Fruit fly (Drosophila melanogaster) whole organism, prepupa: ENCODE data around the gene vex.

Experiments
- Blimp-1 ChIP-seq: fragments of 200-800 bp; sonication (Bioruptor generic); optimal IDR thresholded peaks from 3 replicates; lab custom pipeline; 2017; ENCODE audit warnings: missing biosample characterization, missing genetic modification characterization, mild to moderate bottlenecking, moderate library complexity, missing genetic modification reagents
- CG10669 ChIP-seq: fragments of 200-800 bp; sonication (Bioruptor generic); optimal IDR thresholded peaks from 3 replicates; lab custom pipeline; 2018; ENCODE audit warnings: missing biosample characterization, mild to moderate bottlenecking, missing genetic modification characterization, moderate library complexity
- CG11294 ChIP-seq: fragments of 200-800 bp; sonication (Bioruptor generic); IDR thresholded peaks from 2 replicates; pipeline ENCODE4 v1.3.6; 2022; ENCODE audit warnings: missing biosample characterization, missing genetic modification characterization
- CG11762 ChIP-seq: fragments of 200-800 bp; sonication (Bioruptor generic); optimal IDR thresholded peaks from 3 replicates; lab custom pipeline; 2016; ENCODE audit warnings: missing biosample characterization, missing genetic modification characterization; ENCODE audit not compliant: insufficient read depth
- CG11902 ChIP-seq: fragments of 200-800 bp; sonication (Bioruptor generic); optimal IDR thresholded peaks from 3 replicates; lab custom pipeline; 2016; ENCODE audit warnings: missing biosample characterization, missing genetic modification characterization
- CG15336 ChIP-seq: fragments of 200-800 bp; sonication (Bioruptor generic); IDR thresholded peaks from 2 replicates; pipeline ENCODE4 v1.3.6; 2022; ENCODE audit warnings: missing biosample characterization, missing genetic modification characterization
- CG1621 ChIP-seq: fragments of 200-800 bp; sonication (Bioruptor generic); optimal IDR thresholded peaks from 3 replicates; lab custom pipeline; 2018; ENCODE audit warnings: missing biosample characterization, mild to moderate bottlenecking, missing genetic modification characterization
- CG16779 ChIP-seq: fragments of 200-800 bp; sonication (Bioruptor generic); optimal IDR thresholded peaks from 3 replicates; lab custom pipeline; 2017; ENCODE audit warnings: missing biosample characterization, mild to moderate bottlenecking, missing genetic modification characterization
- CG3032 ChIP-seq: fragments of 200-800 bp; optimal IDR thresholded peaks from 2 replicates; lab custom pipeline; 2019; ENCODE audit warnings: missing biosample characterization, mild to moderate bottlenecking, missing genetic modification characterization, moderate library complexity
- CG31627 ChIP-seq: fragments of 200-800 bp; sonication (Bioruptor generic); optimal IDR thresholded peaks from 3 replicates; lab custom pipeline; 2016; ENCODE audit warnings: missing biosample characterization, missing genetic modification characterization
- CG32006 ChIP-seq: fragments of 200-800 bp; sonication (Bioruptor generic); optimal IDR thresholded peaks from 3 replicates; lab custom pipeline; 2017; ENCODE audit warnings: missing biosample characterization, mild to moderate bottlenecking, missing genetic modification characterization
- CG34406 ChIP-seq: fragments of 200-800 bp; sonication (Bioruptor generic); optimal IDR thresholded peaks from 3 replicates; lab custom pipeline; 2016; ENCODE audit warnings: missing biosample characterization, missing genetic modification characterization
- CG3919 ChIP-seq: fragments of 200-800 bp; sonication (Bioruptor generic); optimal IDR thresholded peaks from 3 replicates; lab custom pipeline; 2016; ENCODE audit warnings: missing biosample characterization, missing genetic modification characterization
- CG4318 ChIP-seq: fragments of 200-800 bp; sonication (Bioruptor generic); optimal IDR thresholded peaks from 3 replicates; lab custom pipeline; 2017; ENCODE audit warnings: missing biosample characterization, mild to moderate bottlenecking, missing genetic modification characterization
- CG6163 ChIP-seq: fragments of 200-800 bp; sonication (Bioruptor generic); IDR thresholded peaks from 3 replicates; pipeline ENCODE4 v1.3.6; 2022; ENCODE audit warnings: missing biosample characterization, missing genetic modification characterization
- CG6276 ChIP-seq: fragments of 200-800 bp; sonication (Bioruptor generic); optimal IDR thresholded peaks from 2 replicates; lab custom pipeline; 2017; ENCODE audit warnings: missing biosample characterization, mild to moderate bottlenecking, missing genetic modification characterization
- CG6792 ChIP-seq: fragments of 200-800 bp; sonication (Bioruptor generic); optimal IDR thresholded peaks from 3 replicates; lab custom pipeline; 2016; ENCODE audit warnings: missing biosample characterization, missing genetic modification characterization
- CG6854 ChIP-seq: fragments of 200-800 bp; sonication (Bioruptor generic); optimal IDR thresholded peaks from 2 replicates; lab custom pipeline; 2017; ENCODE audit warnings: missing biosample characterization, mild to moderate bottlenecking, missing genetic modification characterization
- CG7368 ChIP-seq: fragments of 200-800 bp; sonication (Bioruptor generic); optimal IDR thresholded peaks from 3 replicates; lab custom pipeline; 2016; ENCODE audit warnings: missing biosample characterization, missing genetic modification characterization
- CG8119 ChIP-seq: fragments of 200-800 bp; sonication (Bioruptor generic); IDR thresholded peaks from 3 replicates; pipeline ENCODE4 v1.3.6; 2022; ENCODE audit warnings: missing biosample characterization, missing genetic modification characterization
- CG9139 ChIP-seq: fragments of 200-800 bp; sonication (Bioruptor generic); optimal IDR thresholded peaks from 3 replicates; lab custom pipeline; 2017; ENCODE audit warnings: missing biosample characterization, mild to moderate bottlenecking, missing genetic modification characterization
- Eip75B ChIP-seq: fragments of 200-800 bp; sonication (Bioruptor generic); optimal IDR thresholded peaks from 3 replicates; lab custom pipeline; 2016; ENCODE audit warnings: missing biosample characterization, missing genetic modification characterization
- Eip78C ChIP-seq: fragments of 200-800 bp; sonication (Bioruptor generic); peaks from one replicate; lab custom pipeline; 2016; ENCODE audit warnings: missing biosample characterization, missing genetic modification characterization
- Eip93F ChIP-seq: fragments of 200-800 bp; sonication (Bioruptor generic); optimal IDR thresholded peaks from 2 replicates; lab custom pipeline; 2016; ENCODE audit warnings: missing biosample characterization, mild to moderate bottlenecking, missing genetic modification characterization
- Ets21C ChIP-seq: fragments of 200-800 bp; sonication (Bioruptor generic); optimal IDR thresholded peaks from 3 replicates; lab custom pipeline; 2016; ENCODE audit warnings: missing biosample characterization, missing genetic modification characterization
- Ets96B ChIP-seq: fragments of 200-800 bp; optimal IDR thresholded peaks from 2 replicates; lab custom pipeline; 2019; ENCODE audit warnings: missing biosample characterization, mild to moderate bottlenecking, missing genetic modification characterization, moderate library complexity
- Gug ChIP-seq: fragments of 200-800 bp; sonication (Bioruptor generic); IDR thresholded peaks from 2 replicates; pipeline ENCODE4 v1.3.6; 2022; ENCODE audit warnings: missing biosample characterization, missing genetic modification characterization
- Hr38 ChIP-seq: sonication (Bioruptor generic); optimal IDR thresholded peaks from 2 replicates; lab custom pipeline; 2016; ENCODE audit warnings: missing biosample characterization, missing genetic modification characterization
- Hr39 ChIP-seq: fragments of 200-800 bp; sonication (Bioruptor generic); optimal IDR thresholded peaks from 2 replicates; lab custom pipeline; 2016; ENCODE audit warnings: missing biosample characterization, missing genetic modification characterization
- Hr4 ChIP-seq: fragments of 200-800 bp; sonication (Bioruptor generic); optimal IDR thresholded peaks from 3 replicates; lab custom pipeline; 2016; ENCODE audit warnings: missing biosample characterization, missing genetic modification characterization
- Met ChIP-seq: fragments of 200-800 bp; sonication (Bioruptor generic); optimal IDR thresholded peaks from 3 replicates; lab custom pipeline; 2016; ENCODE audit warnings: missing biosample characterization, missing genetic modification characterization
- OdsH ChIP-seq: fragments of 200-800 bp; sonication (Bioruptor generic); optimal IDR thresholded peaks from 3 replicates; lab custom pipeline; 2016; ENCODE audit warnings: missing biosample characterization, missing genetic modification characterization
- Smox ChIP-seq: fragments of 200-800 bp; sonication (Bioruptor generic); optimal IDR thresholded peaks from 3 replicates; lab custom pipeline; 2016; ENCODE audit warnings: missing biosample characterization, missing genetic modification characterization
- Sox102F ChIP-seq: fragments of 200-800 bp; sonication (Bioruptor generic); optimal IDR thresholded peaks from 2 replicates; lab custom pipeline; 2016; ENCODE audit warnings: missing biosample characterization, mild to moderate bottlenecking, missing genetic modification characterization
- Sox14 ChIP-seq: fragments of 200-800 bp; sonication (Bioruptor generic); optimal IDR thresholded peaks from 3 replicates; lab custom pipeline; 2016; ENCODE audit warnings: missing biosample characterization, missing genetic modification characterization
- Sox15 ChIP-seq: fragments of 200-800 bp; sonication (Bioruptor generic); optimal IDR thresholded peaks from 3 replicates; lab custom pipeline; 2016; ENCODE audit warnings: missing biosample characterization, missing genetic modification characterization
- achi ChIP-seq: fragments of 200-800 bp; sonication (Bioruptor generic); optimal IDR thresholded peaks from 3 replicates; lab custom pipeline; 2016; ENCODE audit warnings: missing biosample characterization, missing genetic modification characterization
- acj6 ChIP-seq: fragments of 200-800 bp; sonication (Bioruptor generic); optimal IDR thresholded peaks from 3 replicates; lab custom pipeline; 2016; ENCODE audit warnings: missing biosample characterization, missing genetic modification characterization
- cyc ChIP-seq: fragments of 200-800 bp; sonication (Bioruptor generic); optimal IDR thresholded peaks from 3 replicates; lab custom pipeline; 2016; ENCODE audit warnings: missing biosample characterization, missing genetic modification characterization
- dac ChIP-seq: fragments of 200-800 bp; sonication (Bioruptor generic); optimal IDR thresholded peaks from 2 replicates; lab custom pipeline; 2017; ENCODE audit warnings: missing biosample characterization, mild to moderate bottlenecking, missing genetic modification characterization
- dsx ChIP-seq: fragments of 200-800 bp; optimal IDR thresholded peaks from 3 replicates; lab custom pipeline; 2019; ENCODE audit warnings: missing biosample characterization, mild to moderate bottlenecking, missing genetic modification characterization, moderate library complexity; ENCODE audit not compliant: poor library complexity, severe bottlenecking
- esn ChIP-seq: fragments of 200-800 bp; sonication (Bioruptor generic); optimal IDR thresholded peaks from 2 replicates; lab custom pipeline; 2016; ENCODE audit warnings: missing biosample characterization, mild to moderate bottlenecking, missing genetic modification characterization, moderate library complexity
- fd59A ChIP-seq: fragments of 200-800 bp; sonication (Bioruptor generic); optimal IDR thresholded peaks from 2 replicates; lab custom pipeline; 2017; ENCODE audit warnings: missing biosample characterization, mild to moderate bottlenecking, missing genetic modification characterization, missing genetic modification reagents
- fd85E ChIP-seq: fragments of 200-800 bp; sonication (Bioruptor generic); optimal IDR thresholded peaks from 3 replicates; lab custom pipeline; 2016; ENCODE audit warnings: missing biosample characterization, missing genetic modification characterization
- fkh ChIP-seq: fragments of 200-800 bp; sonication (Bioruptor generic); optimal IDR thresholded peaks from 3 replicates; lab custom pipeline; 2017; ENCODE audit warnings: missing biosample characterization, mild to moderate bottlenecking, missing genetic modification characterization, moderate library complexity
- lz ChIP-seq: fragments of 200-800 bp; sonication (Bioruptor generic); optimal IDR thresholded peaks from 3 replicates; lab custom pipeline; 2016; ENCODE audit warnings: missing biosample characterization, missing genetic modification characterization
- net ChIP-seq: fragments of 200-800 bp; sonication (Bioruptor generic); optimal IDR thresholded peaks from 3 replicates; lab custom pipeline; 2016; ENCODE audit warnings: missing biosample characterization, missing genetic modification characterization
- pdm3 ChIP-seq: fragments of 200-800 bp; sonication (Bioruptor generic); optimal IDR thresholded peaks from 3 replicates; lab custom pipeline; 2016; ENCODE audit warnings: missing biosample characterization, missing genetic modification characterization
- spab ChIP-seq: fragments of 200-800 bp; sonication (Bioruptor generic); optimal IDR thresholded peaks from 2 replicates; lab custom pipeline; 2017; ENCODE audit warnings: missing biosample characterization, mild to moderate bottlenecking, missing genetic modification characterization, missing genetic modification reagents
- ss ChIP-seq, 2 experiments: fragments of 200-800 bp; sonication (Bioruptor generic); optimal IDR thresholded peaks; 2 replicates in 1 of 2; 3 replicates in 1 of 2; lab custom pipeline; 2017 to 2018; ENCODE audit warnings: mild to moderate bottlenecking in 2 of 2, missing biosample characterization in 2 of 2, missing genetic modification characterization in 2 of 2, moderate library complexity in 1 of 2
- svp ChIP-seq: fragments of 200-800 bp; sonication (Bioruptor generic); peaks from one replicate; lab custom pipeline; 2016; ENCODE audit warnings: missing biosample characterization, missing genetic modification characterization
- topi ChIP-seq: fragments of 200-800 bp; sonication (Bioruptor generic); optimal IDR thresholded peaks from 3 replicates; lab custom pipeline; 2016; ENCODE audit warnings: missing biosample characterization, missing genetic modification characterization
- vri ChIP-seq: fragments of 200-800 bp; sonication (Bioruptor generic); optimal IDR thresholded peaks from 3 replicates; lab custom pipeline; 2016; ENCODE audit warnings: missing biosample characterization, mild to moderate bottlenecking, missing genetic modification characterization

vex gene

DNA sequence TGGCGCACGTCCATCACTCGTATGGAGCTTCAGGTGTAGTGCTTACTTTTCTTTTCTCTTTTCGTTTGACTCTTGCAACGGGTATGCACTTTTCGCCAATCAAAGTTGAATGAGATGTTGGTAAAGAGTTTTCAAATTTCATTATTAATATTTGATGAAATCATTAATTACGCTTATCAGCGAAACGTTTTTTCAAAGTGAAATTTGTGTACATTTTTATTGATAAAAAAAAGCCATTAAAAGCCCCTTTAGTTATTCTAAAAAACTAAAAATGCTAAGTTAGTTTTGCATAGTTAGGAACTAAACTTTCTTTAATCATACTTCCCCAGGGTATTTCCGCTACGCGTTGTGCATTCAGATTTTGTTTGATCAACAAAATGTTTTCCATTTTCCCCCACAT is 86.5 kb downstream of the vex start:
- TF ChIP-seq svp: no peak
- no peak for TF ChIP-seq Blimp-1 (GFP tag; lab: Kevin White, UChicago)
- TF ChIP-seq CG6792 (GFP tag; lab: Kevin White, UChicago): no peak
- TF ChIP-seq Smox (GFP tag; lab: Kevin White, UChicago): no peak
- TF ChIP-seq acj6 (GFP tag; lab: Kevin White, UChicago): no peak
- TF ChIP-seq CG10669 (GFP tag; lab: Kevin White, UChicago): no peak
- TF ChIP-seq Sox14 (GFP tag; lab: Kevin White, UChicago): no peak
- peak; percentile 66 for TF ChIP-seq CG6276 (GFP tag; lab: Kevin White, UChicago)
- TF ChIP-seq fd85E (GFP tag; lab: Kevin White, UChicago): no peak
- TF ChIP-seq OdsH (GFP tag; lab: Kevin White, UChicago): no peak
- TF ChIP-seq CG6854 (GFP tag; lab: Kevin White, UChicago): no peak
- TF ChIP-seq CG11294 (GFP tag; lab: Robert Waterston, UW): no peak
- TF ChIP-seq Gug (GFP tag; lab: Robert Waterston, UW): 0 out of 2 replicates have a peak, but pooled peaks have one; percentile 8
- TF ChIP-seq esn (GFP tag; lab: Kevin White, UChicago): no peak
- TF ChIP-seq net (GFP tag; lab: Kevin White, UChicago): no peak
- TF ChIP-seq Eip93F (GFP tag; lab: Kevin White, UChicago): no peak
- no peak for TF ChIP-seq fkh
- no peak for TF ChIP-seq Eip75B (GFP tag; lab: Kevin White, UChicago)
- TF ChIP-seq Sox102F (GFP tag; lab: Kevin White, UChicago): no peak
- no peak for TF ChIP-seq CG7368 (GFP tag; lab: Kevin White, UChicago)
- TF ChIP-seq Met (GFP tag; lab: Kevin White, UChicago): no peak
- TF ChIP-seq CG32006 (GFP tag; lab: Kevin White, UChicago): peak; percentile 92
- no peak for TF ChIP-seq achi
- no peak for TF ChIP-seq CG16779 (tag; lab: Kevin White, UChicago)
- no peak for TF ChIP-seq Ets96B (tag; lab: Kevin White, UChicago)
- no peak for TF ChIP-seq CG11902
- TF ChIP-seq Sox15 (GFP tag; lab: Kevin White, UChicago): no peak
- TF ChIP-seq Eip78C (GFP tag; lab: Kevin White, UChicago): peak; percentile 51
- peak; percentile 78 for TF ChIP-seq CG8119 (GFP tag; lab: Robert Waterston, UW)
- TF ChIP-seq spab: no peak
- TF ChIP-seq CG1621 (tag; lab: Kevin White, UChicago): no peak
- TF ChIP-seq pdm3 (GFP tag; lab: Kevin White, UChicago): no peak
- no peak for TF ChIP-seq CG34406 (GFP tag; lab: Kevin White, UChicago)
- TF ChIP-seq dac: peak; percentile 68
- no peak for TF ChIP-seq CG3919
- TF ChIP-seq dsx (GFP tag; lab: Kevin White, UChicago): no peak
- no peak for TF ChIP-seq CG3032 (tag; lab: Kevin White, UChicago)
- TF ChIP-seq topi (GFP tag; lab: Kevin White, UChicago): no peak
- TF ChIP-seq vri: no peak
- TF ChIP-seq CG6163: no peak
- no peak for TF ChIP-seq CG31627 (GFP tag; lab: Kevin White, UChicago)
- no peak for TF ChIP-seq Hr38 (GFP tag; lab: Kevin White, UChicago)
- peak; percentile 81 for TF ChIP-seq Hr4
- TF ChIP-seq CG15336 (GFP tag; lab: Robert Waterston, UW): peak; percentile 66
- TF ChIP-seq CG4318: peak; percentile 78
- no peak for TF ChIP-seq cyc
- no peak for TF ChIP-seq Ets21C (GFP tag; lab: Kevin White, UChicago)
- TF ChIP-seq fd59A (GFP tag; lab: Kevin White, UChicago): no peak
- TF ChIP-seq ss (GFP tag; optimal IDR thresholded peaks at IDR 0.05; lab: Kevin White, UChicago): no peak
- TF ChIP-seq Hr39 (GFP tag; lab: Kevin White, UChicago): no peak
- TF ChIP-seq lz (GFP tag; lab: Kevin White, UChicago): no peak
- no peak for TF ChIP-seq CG11762 (GFP tag; lab: Kevin White, UChicago)
- TF ChIP-seq CG9139 (GFP tag; lab: Kevin White, UChicago): no peak
